Worm (Caenorhabditis elegans): ENCODE results near the gene hlh-27.

DNA sequence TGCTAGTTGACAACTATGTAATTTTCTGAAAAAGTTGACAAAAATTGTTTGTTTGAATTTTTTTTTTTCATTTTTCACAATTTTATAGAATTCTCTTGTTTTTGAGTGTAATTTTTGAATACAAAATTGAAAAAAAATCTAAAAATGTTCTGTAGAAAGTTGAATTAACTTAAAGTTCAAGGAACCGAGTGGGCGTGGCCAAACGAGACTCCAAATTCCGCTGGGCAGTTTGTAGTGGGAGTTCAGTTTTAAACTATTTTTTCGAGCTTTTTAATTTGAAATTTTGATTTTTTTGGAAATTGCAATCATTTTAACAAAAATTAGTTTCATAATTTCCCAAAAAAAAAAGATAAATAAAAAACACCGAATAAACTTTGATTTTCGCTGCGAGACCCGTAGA is 2.9 kb downstream of the hlh-27 start:
- no peak for TF ChIP-seq nhr-28 (tag; optimal IDR thresholded peaks at IDR 0.05)
- TF ChIP-seq snpc-4 (tag; optimal IDR thresholded peaks at IDR 0.05), result no peak
- TF ChIP-seq pha-4 (tag; optimal IDR thresholded peaks at IDR 0.05), result no peak
- TF ChIP-seq nhr-25 (tag; optimal IDR thresholded peaks at IDR 0.05), result no peak

Data from whole organism, L3 larva.